Worm (Caenorhabditis elegans) whole organism, L4/young adult: ENCODE measurements around the gene cpna-3.

Experiments
- W03F9.2 ChIP-seq: fragments of 150-350 bp; optimal IDR thresholded peaks from 2 replicates; lab custom pipeline; 2014; ENCODE audit warnings: missing biosample characterization, missing genetic modification characterization
- dao-5 ChIP-seq: sonication (generic microtip); optimal IDR thresholded peaks from 2 replicates; lab custom pipeline; 2016; ENCODE audit warnings: missing genotype, missing genetic modification characterization, moderate library complexity, missing compliant biosample characterization
- him-1 ChIP-seq: sonication (generic microtip); optimal IDR thresholded peaks from 2 replicates; lab custom pipeline; 2016; ENCODE audit warnings: missing genotype, missing genetic modification reagents, missing genetic modification characterization, missing compliant biosample characterization

cpna-3 gene

ce11 chrIV:9096160-9096879 lies at the start of gene cpna-3, which contains the start of gene znf-706:
TSS of gene cpna-3 (plus strand) at chrIV:9096842.
TSS of gene znf-706 (minus strand) at chrIV:9096231.
- TF ChIP-seq W03F9.2 (tag; lab: Kevin White, UChicago) (peak; percentile 52), him-1 (no peak)

- TF ChIP-seq dao-5 (no peak), him-1 (no peak)
Measured at ce11 chrIV:9051036-9051435, 45.6 kb upstream of the cpna-3 start.

- TF ChIP-seq him-1 = no peak
- TF ChIP-seq W03F9.2 (tag; lab: Kevin White, UChicago) = no peak
- TF ChIP-seq dao-5 = no peak
Measured at ce11 chrIV:9051510-9052175, 45.0 kb upstream of the cpna-3 start.

- no peak for TF ChIP-seq dao-5
- TF ChIP-seq him-1 = no peak
- TF ChIP-seq W03F9.2 (tag; lab: Kevin White, UChicago) = no peak
Measured at ce11 chrIV:9053403-9053802, 43.2 kb upstream of the cpna-3 start.

ce11 chrIV:9063518-9063917 lies 33.1 kb upstream of the cpna-3 start:
- TF ChIP-seq him-1 (no peak), dao-5 (no peak), W03F9.2 (tag; lab: Kevin White, UChicago) (no peak)

- no peak for TF ChIP-seq him-1
- no peak for TF ChIP-seq W03F9.2 (tag; lab: Kevin White, UChicago)
- no peak for TF ChIP-seq dao-5
Measured at ce11 chrIV:9069703-9070102, 26.9 kb upstream of the cpna-3 start, which contains the start of gene nhr-11. TSS of gene nhr-11 (plus strand) at chrIV:9070003.

ce11 chrIV:9070188-9070587 lies 26.5 kb upstream of the cpna-3 start:
- TF ChIP-seq W03F9.2 (tag; lab: Kevin White, UChicago) = no peak
- no peak for TF ChIP-seq dao-5
- TF ChIP-seq him-1 = no peak

ce11 chrIV:9074244-9074723 lies 22.4 kb upstream of the cpna-3 start, which contains the start of gene mppb-1:
TSS of gene mppb-1 (plus strand) at chrIV:9074673.
- TF ChIP-seq W03F9.2 (tag; lab: Kevin White, UChicago) (peak; percentile 72), dao-5 (no peak), him-1 (peak; percentile 66)

- no peak for TF ChIP-seq him-1
- no peak for TF ChIP-seq dao-5
Measured at ce11 chrIV:9078469-9078868, 18.2 kb upstream of the cpna-3 start, which contains the start of gene mans-4. TSS of gene mans-4 (minus strand) at chrIV:9078569.

ce11 chrIV:9079330-9079729 lies 17.3 kb upstream of the cpna-3 start:
- TF ChIP-seq him-1 = no peak

- no peak for TF ChIP-seq W03F9.2 (tag; lab: Kevin White, UChicago)
- no peak for TF ChIP-seq dao-5
Measured at ce11 chrIV:9080201-9080600, 16.4 kb upstream of the cpna-3 start.

ce11 chrIV:9082055-9082454 lies 14.6 kb upstream of the cpna-3 start, which contains the start of gene twk-8:
TSS of gene twk-8 (plus strand) at chrIV:9082355.
- TF ChIP-seq him-1 (no peak), dao-5 (no peak), W03F9.2 (tag; lab: Kevin White, UChicago) (no peak)

ce11 chrIV:9088294-9088693 lies 8.3 kb upstream of the cpna-3 start, which contains the start of gene msa-1:
TSS of gene msa-1 (plus strand) at chrIV:9088594.
- no peak for TF ChIP-seq him-1
- no peak for TF ChIP-seq W03F9.2 (tag; lab: Kevin White, UChicago)
- TF ChIP-seq dao-5 = no peak

ce11 chrIV:9090538-9091195 lies 6.0 kb upstream of the cpna-3 start:
- TF ChIP-seq him-1 (no peak), W03F9.2 (tag; lab: Kevin White, UChicago) (no peak), dao-5 (no peak)

- no peak for TF ChIP-seq W03F9.2 (tag; lab: Kevin White, UChicago)
- peak; percentile 17 for TF ChIP-seq him-1
Measured at ce11 chrIV:9092011-9092410, 4.6 kb upstream of the cpna-3 start.
